Worm (Caenorhabditis elegans) whole organism, L4 larva: ENCODE measurements around the gene pde-3.

Source experiments
- D1046.2 ChIP-seq: fragments of 200-800 bp; sonication (Bioruptor generic); IDR thresholded peaks from 2 replicates; pipeline ENCODE4 v1.3.6; 2022; ENCODE audit warnings: missing genetic modification characterization, missing compliant biosample characterization
- F37D6.2 ChIP-seq: sonication (generic microtip); optimal IDR thresholded peaks from 2 replicates; lab custom pipeline; 2016; ENCODE audit warnings: mild to moderate bottlenecking, missing genetic modification characterization, missing compliant biosample characterization
- R02D3.7 ChIP-seq: fragments of 150-350 bp; sonication (generic microtip); optimal IDR thresholded peaks from 3 replicates; lab custom pipeline; 2014; ENCODE audit warnings: missing biosample characterization, missing genetic modification characterization
- T26A8.4 ChIP-seq: fragments of 200-800 bp; sonication (Bioruptor generic); IDR thresholded peaks from 2 replicates; pipeline ENCODE4 v1.3.6; 2022; ENCODE audit warnings: missing genetic modification characterization, missing compliant biosample characterization
- Y5F2A.4 ChIP-seq: fragments of 200-800 bp; sonication (Bioruptor generic); optimal IDR thresholded peaks from 2 replicates; lab custom pipeline; 2018; ENCODE audit warnings: mild to moderate bottlenecking, missing genetic modification characterization, missing compliant biosample characterization
- ZK337.2 ChIP-seq: fragments of 200-800 bp; sonication (Bioruptor generic); IDR thresholded peaks from 2 replicates; pipeline ENCODE4 v1.3.6; 2022; ENCODE audit warnings: missing genetic modification reagents, missing genetic modification characterization, missing compliant biosample characterization
- ZK546.5 ChIP-seq, 2 experiments: sonication (generic microtip); optimal IDR thresholded peaks; 2 replicates each; lab custom pipeline; 2017; ENCODE audit warnings: missing biosample characterization in 2 of 2, missing genetic modification characterization in 2 of 2
- aha-1 ChIP-seq: fragments of 150-350 bp; peaks from one replicate; lab custom pipeline; 2014; ENCODE audit warnings: missing biosample characterization, missing genetic modification characterization
- aly-2 ChIP-seq: sonication (generic microtip); optimal IDR thresholded peaks from 2 replicates; lab custom pipeline; 2018; ENCODE audit warnings: missing biosample characterization, missing genetic modification characterization
- ceh-32 ChIP-seq: sonication (generic microtip); optimal IDR thresholded peaks from 2 replicates; lab custom pipeline; 2016; ENCODE audit warnings: mild to moderate bottlenecking, missing genetic modification characterization, missing compliant biosample characterization; ENCODE audit not compliant: poor library complexity
- ceh-44 ChIP-seq: fragments of 200-800 bp; sonication (Bioruptor generic); IDR thresholded peaks from 2 replicates; pipeline ENCODE4 v1.3.6; 2022; ENCODE audit warnings: missing genetic modification reagents, missing genetic modification characterization, missing compliant biosample characterization
- cey-2 ChIP-seq: sonication (generic microtip); optimal IDR thresholded peaks from 3 replicates; lab custom pipeline; 2017; ENCODE audit warnings: missing genetic modification characterization, mild to moderate bottlenecking, missing compliant biosample characterization, antibody characterized with exemption, borderline replicate concordance; ENCODE audit not compliant: insufficient read depth
- daf-16 ChIP-seq, 3 experiments: sonication (generic microtip); optimal IDR thresholded peaks; 2 replicates each; lab custom pipeline; 2016 to 2017; ENCODE audit warnings: missing genetic modification characterization in 3 of 3, missing genetic modification reagents in 3 of 3, mild to moderate bottlenecking in 2 of 3, missing compliant biosample characterization in 2 of 3, missing biosample characterization in 1 of 3, moderate library complexity in 1 of 3
- daf-19 ChIP-seq: fragments of 200-800 bp; sonication (Bioruptor generic); conservative IDR thresholded peaks from 2 replicates; pipeline ENCODE4 v1.3.6; 2022; ENCODE audit warnings: missing genetic modification characterization, missing compliant biosample characterization
- daf-8 ChIP-seq: fragments of 200-800 bp; sonication (Bioruptor generic); IDR thresholded peaks from 2 replicates; pipeline ENCODE4 v1.3.6; 2022; ENCODE audit warnings: missing genetic modification characterization, missing compliant biosample characterization
- dmd-9 ChIP-seq: fragments of 200-800 bp; sonication (Bioruptor generic); IDR thresholded peaks from 2 replicates; pipeline ENCODE4 v1.3.6; 2022; ENCODE audit warnings: missing genetic modification reagents, missing genetic modification characterization, missing compliant biosample characterization
- duxl-1 ChIP-seq: sonication (generic microtip); optimal IDR thresholded peaks from 2 replicates; lab custom pipeline; 2016; ENCODE audit warnings: mild to moderate bottlenecking, missing genetic modification characterization, moderate library complexity, missing compliant biosample characterization; ENCODE audit not compliant: poor library complexity
- egl-43 ChIP-seq: fragments of 200-800 bp; sonication (Bioruptor generic); IDR thresholded peaks from 2 replicates; pipeline ENCODE4 v1.3.6; 2022; ENCODE audit warnings: missing genetic modification reagents, missing genetic modification characterization, missing compliant biosample characterization
- fkh-10 ChIP-seq: fragments of 150-350 bp; optimal IDR thresholded peaks from 2 replicates; lab custom pipeline; 2014; ENCODE audit warnings: missing biosample characterization, missing genetic modification reagents, missing genetic modification characterization
- fos-1 ChIP-seq: fragments of 150-350 bp; optimal IDR thresholded peaks from 2 replicates; lab custom pipeline; 2014; ENCODE audit warnings: missing biosample characterization, missing genetic modification characterization
- gei-8 ChIP-seq: fragments of 200-800 bp; sonication (Bioruptor generic); optimal IDR thresholded peaks from 2 replicates; lab custom pipeline; 2018; ENCODE audit warnings: mild to moderate bottlenecking, missing genetic modification characterization, missing compliant biosample characterization
- hif-1 ChIP-seq, 2 experiments: sonication (generic microtip); optimal IDR thresholded peaks; 2 replicates each; lab custom pipeline; 2016 to 2017; ENCODE audit warnings: missing compliant biosample characterization in 2 of 2, missing genetic modification characterization in 2 of 2, missing genetic modification reagents in 2 of 2, missing genotype in 2 of 2, mild to moderate bottlenecking in 1 of 2
- hmg-1.1 ChIP-seq: fragments of 200-800 bp; sonication (Bioruptor generic); IDR thresholded peaks from 2 replicates; pipeline ENCODE4 v1.3.6; 2022; ENCODE audit warnings: missing genetic modification reagents, missing genetic modification characterization, missing compliant biosample characterization
- jun-1 ChIP-seq: fragments of 150-350 bp; optimal IDR thresholded peaks from 2 replicates; lab custom pipeline; 2014; ENCODE audit warnings: missing biosample characterization, missing genetic modification reagents, missing genetic modification characterization
- lin-1 ChIP-seq: fragments of 200-800 bp; sonication (Bioruptor generic); IDR thresholded peaks from 2 replicates; pipeline ENCODE4 v1.3.6; 2022; ENCODE audit warnings: missing genetic modification reagents, missing genetic modification characterization, missing compliant biosample characterization
- lin-15B ChIP-seq: fragments of 150-350 bp; sonication (generic microtip); optimal IDR thresholded peaks from 3 replicates; lab custom pipeline; 2014; ENCODE audit warnings: missing biosample characterization, missing genetic modification characterization
- lin-29 ChIP-seq: fragments of 200-800 bp; sonication (Bioruptor generic); IDR thresholded peaks from 2 replicates; pipeline ENCODE4 v1.3.6; 2022; ENCODE audit warnings: missing genetic modification reagents, missing genetic modification characterization, missing compliant biosample characterization
- lsy-2 ChIP-seq, 2 experiments: fragments of 150-350 bp in 1 of 2; sonication (generic microtip) in 1 of 2; optimal IDR thresholded peaks; 2 replicates each; lab custom pipeline; 2014 to 2017; ENCODE audit warnings: missing biosample characterization in 2 of 2, missing genetic modification characterization in 2 of 2
- mdl-1 ChIP-seq, 2 experiments: fragments of 150-350 bp in 1 of 2; sonication (generic microtip) in 1 of 2; optimal IDR thresholded peaks; 2 replicates each; lab custom pipeline; 2014 to 2017; ENCODE audit warnings: missing biosample characterization in 2 of 2, missing genetic modification characterization in 2 of 2
- mdt-29 ChIP-seq: fragments of 200-800 bp; sonication (Bioruptor generic); IDR thresholded peaks from 2 replicates; pipeline ENCODE4 v1.3.6; 2022; ENCODE audit warnings: missing genetic modification reagents, missing genetic modification characterization, missing compliant biosample characterization
- mes-2 ChIP-seq: sonication (generic microtip); optimal IDR thresholded peaks from 2 replicates; lab custom pipeline; 2016; ENCODE audit warnings: missing genotype, mild to moderate bottlenecking, missing genetic modification characterization, missing compliant biosample characterization; ENCODE audit not compliant: poor library complexity, severe bottlenecking
- nhr-10 ChIP-seq: fragments of 150-350 bp; optimal IDR thresholded peaks from 2 replicates; lab custom pipeline; 2014; ENCODE audit warnings: missing biosample characterization, missing genetic modification characterization
- nhr-11 ChIP-seq: fragments of 150-350 bp; optimal IDR thresholded peaks from 2 replicates; lab custom pipeline; 2014; ENCODE audit warnings: missing biosample characterization, missing genetic modification characterization
- nhr-111 ChIP-seq: fragments of 200-800 bp; sonication (Bioruptor generic); optimal IDR thresholded peaks from 2 replicates; lab custom pipeline; 2018; ENCODE audit warnings: mild to moderate bottlenecking, missing genetic modification characterization, missing compliant biosample characterization
- nhr-237 ChIP-seq: sonication (generic microtip); optimal IDR thresholded peaks from 2 replicates; lab custom pipeline; 2017; ENCODE audit warnings: missing biosample characterization, missing genetic modification characterization
- nhr-42 ChIP-seq: fragments of 200-800 bp; sonication (Bioruptor generic); IDR thresholded peaks from 2 replicates; pipeline ENCODE4 v1.3.6; 2022; ENCODE audit warnings: missing genetic modification characterization, missing compliant biosample characterization
- nhr-6 ChIP-seq: fragments of 150-350 bp; optimal IDR thresholded peaks from 2 replicates; lab custom pipeline; 2014; ENCODE audit warnings: missing biosample characterization, missing genetic modification characterization
- nhr-77 ChIP-seq: fragments of 150-350 bp; optimal IDR thresholded peaks from 2 replicates; lab custom pipeline; 2014; ENCODE audit warnings: missing biosample characterization, missing genetic modification characterization
- rbr-2 ChIP-seq: sonication (generic microtip); optimal IDR thresholded peaks from 2 replicates; lab custom pipeline; 2016; ENCODE audit warnings: missing genotype, missing genetic modification characterization, missing compliant biosample characterization
- sdz-12 ChIP-seq: fragments of 200-800 bp; sonication (Bioruptor generic); optimal IDR thresholded peaks from 2 replicates; lab custom pipeline; 2018; ENCODE audit warnings: mild to moderate bottlenecking, missing genetic modification characterization, missing compliant biosample characterization
- snpc-1.2 ChIP-seq: fragments of 200-800 bp; sonication (Bioruptor generic); IDR thresholded peaks from 2 replicates; pipeline ENCODE4 v1.3.6; 2022; ENCODE audit warnings: missing genetic modification reagents, missing genetic modification characterization, missing compliant biosample characterization
- snpc-4 ChIP-seq: fragments of 150-350 bp; optimal IDR thresholded peaks from 2 replicates; lab custom pipeline; 2014; ENCODE audit warnings: missing biosample characterization, missing genetic modification characterization
- spr-3 ChIP-seq: fragments of 200-800 bp; sonication (Bioruptor generic); optimal IDR thresholded peaks from 2 replicates; lab custom pipeline; 2018; ENCODE audit warnings: mild to moderate bottlenecking, missing genetic modification characterization, missing compliant biosample characterization
- tag-97 ChIP-seq: fragments of 200-800 bp; sonication (Bioruptor generic); IDR thresholded peaks from 2 replicates; pipeline ENCODE4 v1.3.6; 2022; ENCODE audit warnings: missing genetic modification characterization, missing compliant biosample characterization
- tra-1 ChIP-seq: fragments of 200-800 bp; sonication (Bioruptor generic); IDR thresholded peaks from 2 replicates; pipeline ENCODE4 v1.3.6; 2022; ENCODE audit warnings: missing genetic modification reagents, missing genetic modification characterization, missing compliant biosample characterization
- vab-7 ChIP-seq: fragments of 200-800 bp; sonication (Bioruptor generic); IDR thresholded peaks from 2 replicates; pipeline ENCODE4 v1.3.6; 2022; ENCODE audit warnings: missing genetic modification reagents, missing genetic modification characterization, missing compliant biosample characterization
- zag-1 ChIP-seq: fragments of 150-350 bp; optimal IDR thresholded peaks from 2 replicates; lab custom pipeline; 2014; ENCODE audit warnings: missing biosample characterization, missing genetic modification characterization
- zfp-3 ChIP-seq: fragments of 200-800 bp; sonication (Bioruptor generic); conservative IDR thresholded peaks from 2 replicates; pipeline ENCODE4 v1.3.6; 2022; ENCODE audit warnings: missing genetic modification reagents, missing genetic modification characterization, missing compliant biosample characterization
- zip-2 ChIP-seq: fragments of 150-350 bp; optimal IDR thresholded peaks from 2 replicates; lab custom pipeline; 2014; ENCODE audit warnings: missing biosample characterization, missing genetic modification characterization
- ztf-11 ChIP-seq: fragments of 150-350 bp; optimal IDR thresholded peaks from 2 replicates; lab custom pipeline; 2014; ENCODE audit warnings: missing biosample characterization, missing genetic modification characterization
- ztf-7 ChIP-seq: fragments of 150-350 bp; optimal IDR thresholded peaks from 2 replicates; lab custom pipeline; 2014; ENCODE audit warnings: missing biosample characterization, missing genetic modification characterization

pde-3 gene

DNA sequence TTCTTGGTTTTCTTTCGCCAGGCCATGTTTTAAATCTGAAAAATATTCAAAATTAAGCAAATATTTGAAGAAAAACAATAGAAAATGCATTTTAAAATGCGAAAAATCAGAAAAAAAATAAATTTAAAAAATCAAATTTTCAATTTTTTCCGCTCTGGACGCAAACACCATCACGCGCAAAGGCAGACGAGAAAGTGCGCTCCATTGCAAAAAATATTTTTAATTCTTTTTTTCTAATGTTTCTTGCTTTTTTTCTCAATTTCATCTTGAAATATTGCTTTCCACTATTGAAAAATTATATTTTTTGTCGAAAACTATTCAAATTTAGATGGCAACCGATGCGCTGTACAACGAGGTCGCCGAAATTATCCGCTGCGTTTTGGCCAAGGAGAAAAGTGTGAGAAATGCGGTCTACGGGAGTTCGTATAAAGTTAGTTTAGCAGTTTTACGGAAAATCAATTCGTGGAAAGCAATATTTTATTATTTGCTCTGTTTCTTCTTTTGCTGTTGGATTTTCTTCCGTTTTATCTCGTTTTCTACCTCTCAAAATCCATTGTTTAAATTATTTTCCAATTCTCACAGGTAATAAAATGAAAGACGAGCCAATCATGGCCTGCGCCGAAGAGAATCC is 49.9 kb downstream of the pde-3 start, which contains the start of the genes pole-4, nsun-5 and metl-2 (continued):
- TF ChIP-seq lin-15B (tag; lab: Kevin White, UChicago) (no peak), zag-1 (tag; lab: Kevin White, UChicago) (no peak), cey-2 (tag; lab: Kevin White, UChicago) (no peak), daf-16 (GFP tag; optimal IDR thresholded peaks at IDR 0.05; lab: Kevin White, UChicago) (no peak), daf-16 (tag; optimal IDR thresholded peaks at IDR 0.05; lab: Kevin White, UChicago) (peak; percentile 21), nhr-42 (GFP tag; lab: Robert Waterston, UW) (no peak), spr-3 (no peak), duxl-1 (no peak), jun-1 (tag; lab: Kevin White, UChicago) (no peak), daf-8 (no peak), sdz-12 (GFP tag; lab: Kevin White, UChicago) (no peak), mdt-29 (GFP tag; lab: Robert Waterston, UW) (no peak), mes-2 (peak; percentile 65), dmd-9 (no peak), vab-7 (no peak), snpc-1.2 (GFP tag; lab: Robert Waterston, UW) (no peak), hif-1 (tag; optimal IDR thresholded peaks at IDR 0.05; lab: Kevin White, UChicago) (no peak), ZK546.5 (tag; optimal IDR thresholded peaks at IDR 0.05; lab: Kevin White, UChicago) (no peak), nhr-77 (peak; percentile 74), zip-2 (no peak), F37D6.2 (tag; lab: Kevin White, UChicago) (no peak), rbr-2 (peak; percentile 11), daf-19 (GFP tag; lab: Robert Waterston, UW) (no peak), ceh-32 (tag; lab: Kevin White, UChicago) (no peak), egl-43 (GFP tag; lab: Robert Waterston, UW) (no peak), aha-1 (tag; lab: Kevin White, UChicago) (peak; percentile 71), nhr-237 (no peak), nhr-11 (tag; lab: Kevin White, UChicago) (no peak), lsy-2 (tag; optimal IDR thresholded peaks at IDR 0.05; lab: Kevin White, UChicago) (peak in 1 of 2 experiments; percentile 77), nhr-111 (no peak), ztf-11 (tag; lab: Kevin White, UChicago) (no peak), lin-29 (no peak), Y5F2A.4 (GFP tag; lab: Kevin White, UChicago) (no peak), mdl-1 (tag; optimal IDR thresholded peaks at IDR 0.05; lab: Kevin White, UChicago) (no peak), nhr-10 (no peak), snpc-4 (no peak), tra-1 (GFP tag; lab: Robert Waterston, UW) (no peak), T26A8.4 (GFP tag; lab: Robert Waterston, UW) (no peak), R02D3.7 (tag; lab: Kevin White, UChicago) (no peak), lin-1 (GFP tag; lab: Robert Waterston, UW) (no peak), zfp-3 (GFP tag; lab: Robert Waterston, UW) (no peak), ZK337.2 (GFP tag; lab: Robert Waterston, UW) (no peak), nhr-6 (peak; percentile 39), ceh-44 (GFP tag; lab: Robert Waterston, UW) (no peak), fos-1 (tag; lab: Kevin White, UChicago) (no peak), aly-2 (tag; lab: Kevin White, UChicago) (no peak), hmg-1.1 (GFP tag; lab: Robert Waterston, UW) (no peak), gei-8 (no peak), D1046.2 (GFP tag; lab: Robert Waterston, UW) (no peak), tag-97 (GFP tag; lab: Robert Waterston, UW) (no peak), ztf-7 (no peak), fkh-10 (peak; percentile 11)
